Worm (Caenorhabditis elegans): ENCODE results near the gene rgs-10.

DNA sequence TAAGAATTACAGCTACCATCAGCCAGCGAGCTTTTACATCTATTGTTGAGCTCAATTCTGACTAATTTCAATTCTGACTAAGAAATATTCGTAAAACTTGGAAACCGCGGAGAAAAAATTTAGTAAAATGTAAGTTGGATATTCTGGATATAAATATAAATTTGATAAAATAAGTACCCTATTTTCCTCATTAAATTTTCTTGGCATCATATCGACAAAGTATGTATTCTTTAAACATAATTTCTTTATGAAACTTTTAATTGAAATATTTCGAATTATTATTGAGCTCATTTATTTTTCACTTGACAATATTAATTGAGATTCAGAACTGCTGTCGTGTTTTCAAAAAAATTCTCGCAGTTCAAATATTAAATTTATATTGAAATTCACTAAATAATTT is 33.0 kb upstream of the rgs-10 start:
- TF ChIP-seq unc-130 (GFP tag; optimal IDR thresholded peaks at IDR 0.05) (no peak), ceh-82 (tag; optimal IDR thresholded peaks at IDR 0.05) (no peak), spr-3 (GFP tag; optimal IDR thresholded peaks at IDR 0.05) (no peak)
